Worm (Caenorhabditis elegans): ENCODE data around the gene R74.8.

ce11 chrIII:4243461-4243860 lies 37.4 kb downstream of the R74.8 start, which contains the start of gene mrpl-21:
- TF ChIP-seq nhr-77 (tag; optimal IDR thresholded peaks at IDR 0.05): no peak
- no peak for TF ChIP-seq ceh-82 (tag; optimal IDR thresholded peaks at IDR 0.05)
- TF ChIP-seq aly-2 (tag; optimal IDR thresholded peaks at IDR 0.05): no peak
